Worm (Caenorhabditis elegans): ENCODE results near the gene nrf-6.

The nrf-6 gene

DNA sequence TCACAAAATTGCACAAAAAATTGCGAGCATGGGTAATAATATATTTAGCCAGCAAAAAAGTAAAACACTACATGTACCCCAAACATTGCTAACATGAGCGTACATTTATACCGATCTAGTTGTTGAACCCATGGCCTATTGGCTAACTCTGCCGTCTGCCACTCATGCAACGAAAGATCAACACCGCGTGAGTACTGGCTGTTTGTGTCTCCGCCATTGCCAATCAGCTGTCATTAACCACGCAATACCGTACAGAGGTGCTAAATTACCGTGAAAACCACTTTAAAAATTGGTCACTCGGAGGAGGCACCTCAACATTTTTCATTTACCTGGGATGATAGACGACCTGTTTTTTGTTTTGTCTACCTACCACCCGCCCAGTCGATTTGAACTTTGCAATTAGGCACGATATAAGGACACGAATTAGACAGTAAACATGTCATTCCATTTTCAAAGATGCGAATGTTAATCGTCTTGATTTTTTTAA, 42.9 kb upstream of the nrf-6 start, which contains the start of gene K02C4.2 (continued):
- TF ChIP-seq sup-37 (GFP tag; optimal IDR thresholded peaks at IDR 0.05) (peak; percentile 73), zag-1 (tag; optimal IDR thresholded peaks at IDR 0.05) (no peak), mab-9 (GFP tag; IDR thresholded peaks at IDR 0.05) (peak; percentile 35; the same call in 1 of the 2 replicates), hlh-4 (tag; optimal IDR thresholded peaks at IDR 0.05) (no peak), lin-15B (tag; optimal IDR thresholded peaks at IDR 0.05) (no peak), zip-4 (GFP tag; optimal IDR thresholded peaks at IDR 0.05) (peak; percentile 60), C04F5.9 (tag; optimal IDR thresholded peaks at IDR 0.05) (no peak), hpl-2 (GFP tag; optimal IDR thresholded peaks at IDR 0.05) (peak; percentile 56), unc-130 (tag; optimal IDR thresholded peaks at IDR 0.05) (peak; percentile 89), nhr-76 (tag; optimal IDR thresholded peaks at IDR 0.05) (peak; percentile 71), nhr-84 (tag; optimal IDR thresholded peaks at IDR 0.05) (no peak), mdl-1 (tag; optimal IDR thresholded peaks at IDR 0.05) (peak in 1 of 2 experiments; percentile 88), xbp-1 (tag; optimal IDR thresholded peaks at IDR 0.05) (peak; percentile 56), dsc-1 (tag; optimal IDR thresholded peaks at IDR 0.05) (peak; percentile 52), pax-3 (tag; optimal IDR thresholded peaks at IDR 0.05) (no peak), nhr-11 (tag; optimal IDR thresholded peaks at IDR 0.05) (no peak), ceh-88 (GFP tag; IDR thresholded peaks at IDR 0.05) (no peak), ztf-11 (tag; optimal IDR thresholded peaks at IDR 0.05) (peak in 1 of 2 experiments; percentile 7), elt-3 (tag; optimal IDR thresholded peaks at IDR 0.05) (peak in 3 of 6 experiments; percentile 28 to 77 (median 42)), sptf-1 (tag; optimal IDR thresholded peaks at IDR 0.05) (no peak), efl-3 (GFP tag; optimal IDR thresholded peaks at IDR 0.05) (no peak), Y116A8C.19 (tag; optimal IDR thresholded peaks at IDR 0.05; ENCODE audit: borderline replicate concordance) (no peak), nhr-71 (tag; optimal IDR thresholded peaks at IDR 0.05) (peak; percentile 83), dpl-1 (GFP tag; optimal IDR thresholded peaks at IDR 0.05) (peak; percentile 28 to 62 (median 60)), sox-4 (tag; optimal IDR thresholded peaks at IDR 0.05) (no peak), nhr-20 (tag; optimal IDR thresholded peaks at IDR 0.05) (peak; percentile 83), tlp-1 (tag; optimal IDR thresholded peaks at IDR 0.05) (no peak), snu-23 (GFP tag; optimal IDR thresholded peaks at IDR 0.05) (peak; percentile 86), snpc-4 (tag; optimal IDR thresholded peaks at IDR 0.05) (peak; percentile 52), C16A3.4 (tag; optimal IDR thresholded peaks at IDR 0.05) (peak; percentile 88), egl-13 (tag; optimal IDR thresholded peaks at IDR 0.05) (no peak), ceh-90 (tag; optimal IDR thresholded peaks at IDR 0.05) (no peak), nhr-85 (tag) (peak; percentile 84), aha-1 (tag; optimal IDR thresholded peaks at IDR 0.05) (no peak), grh-1 (GFP tag; IDR thresholded peaks at IDR 0.05) (no peak), skn-1 (tag; optimal IDR thresholded peaks at IDR 0.05) (peak; percentile 78), lir-3 (tag; optimal IDR thresholded peaks at IDR 0.05; ENCODE audit: poor library complexity) (peak; percentile 41), egl-27 (tag; optimal IDR thresholded peaks at IDR 0.05) (peak in 1 of 2 experiments; percentile 23), elt-2 (tag; optimal IDR thresholded peaks at IDR 0.05) (peak; percentile 59), pag-3 (tag; optimal IDR thresholded peaks at IDR 0.05; ENCODE audit: borderline replicate concordance, insufficient read depth) (peak; percentile 84), aly-2 (tag; optimal IDR thresholded peaks at IDR 0.05) (peak; percentile 64), swsn-7 (tag; optimal IDR thresholded peaks at IDR 0.05) (peak; percentile 72), lin-39 (tag; optimal IDR thresholded peaks at IDR 0.05) (peak; percentile 18), unc-86 (tag; optimal IDR thresholded peaks at IDR 0.05) (no peak), lin-13 (GFP tag; optimal IDR thresholded peaks at IDR 0.05) (peak; percentile 69), tbx-2 (tag; optimal IDR thresholded peaks at IDR 0.05) (peak; percentile 68)
